Worm (Caenorhabditis elegans): ENCODE measurements around the gene scl-9.
A peak's percentile ranks its signal among the peaks of the same experiment; 100 is the strongest.

Gene scl-9

DNA sequence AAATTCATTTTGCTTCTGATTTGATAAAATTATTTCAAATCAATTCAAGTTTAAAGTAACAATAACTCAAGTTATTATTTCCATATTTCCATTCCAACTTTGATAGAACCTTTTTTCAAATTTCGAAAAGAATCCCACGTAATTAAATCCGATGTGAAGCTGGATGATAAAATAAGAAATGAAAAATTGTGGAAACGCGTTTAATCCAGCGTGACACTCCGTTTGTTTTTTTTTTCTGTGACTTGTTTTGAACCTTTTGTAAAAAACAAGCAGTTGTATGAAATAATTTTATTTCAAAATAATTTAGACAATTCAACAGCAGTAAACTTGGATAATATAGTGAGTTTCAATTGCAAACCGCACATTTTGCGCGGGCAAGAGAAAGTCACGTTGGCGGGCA is 5.6 kb downstream of the scl-9 start, which contains the start of gene F49E11.7:
Gene F49E11.7 (plus strand): TSS at position 301 of the 400 bp plus-strand sequence.
- TF ChIP-seq Y53G8AR.9 (GFP tag; conservative IDR thresholded peaks at IDR 0.05), result no peak
- TF ChIP-seq snpc-1.1 (tag; optimal IDR thresholded peaks at IDR 0.05; ENCODE audit: insufficient read depth), result no peak
- no peak for TF ChIP-seq aptf-2 (GFP tag; conservative IDR thresholded peaks at IDR 0.05)
- TF ChIP-seq egrh-3 (GFP tag; IDR thresholded peaks at IDR 0.05), result no peak
- no peak for TF ChIP-seq ztf-22 (GFP tag; optimal IDR thresholded peaks at IDR 0.05)
- no peak for TF ChIP-seq B0019.2 (GFP tag; conservative IDR thresholded peaks at IDR 0.05)
- TF ChIP-seq lin-54 (GFP tag; optimal IDR thresholded peaks at IDR 0.05), result no peak

DNA sequence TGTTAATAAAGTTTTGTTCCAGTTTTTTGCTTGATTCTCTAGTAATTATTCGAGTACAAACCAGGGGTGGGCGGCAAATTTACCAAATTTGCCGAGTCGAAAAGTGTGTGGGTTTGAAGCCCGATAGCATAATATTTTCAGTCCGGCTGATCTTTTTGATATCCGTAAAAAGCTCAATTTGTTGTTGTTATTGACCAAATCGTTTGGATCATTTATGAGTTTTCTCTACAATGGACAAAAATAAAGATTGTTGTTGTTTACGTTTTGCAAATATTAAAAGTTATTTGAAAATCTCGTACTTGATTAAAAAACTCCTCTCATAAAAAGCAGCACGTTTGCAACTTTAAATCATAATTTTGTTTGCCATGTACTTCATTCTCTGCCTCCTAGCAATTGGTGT is 9.1 kb downstream of the scl-9 start, which contains the start of gene scl-1:
Gene scl-1 (plus strand): TSS at position 301 of the 400 bp plus-strand sequence.
- TF ChIP-seq ceh-58 (GFP tag; IDR thresholded peaks at IDR 0.05), result no peak
- no peak for TF ChIP-seq bed-2 (GFP tag; IDR thresholded peaks at IDR 0.05)
- TF ChIP-seq sdz-38 (tag; optimal IDR thresholded peaks at IDR 0.05), result no peak
- TF ChIP-seq F57A8.1 (GFP tag; optimal IDR thresholded peaks at IDR 0.05), result no peak
- TF ChIP-seq lsy-27 (tag; optimal IDR thresholded peaks at IDR 0.05; ENCODE audit: borderline replicate concordance, insufficient read depth), result no peak
- no peak for TF ChIP-seq ztf-18 (tag; optimal IDR thresholded peaks at IDR 0.05)
- no peak for TF ChIP-seq hlh-26 (GFP tag; conservative IDR thresholded peaks at IDR 0.05)
- TF ChIP-seq unc-130 (GFP tag; optimal IDR thresholded peaks at IDR 0.05), result no peak
- TF ChIP-seq mxl-1 (tag; optimal IDR thresholded peaks at IDR 0.05), result no peak
- no peak for TF ChIP-seq attf-5 (GFP tag; optimal IDR thresholded peaks at IDR 0.05)
- no peak for TF ChIP-seq let-607 (tag; optimal IDR thresholded peaks at IDR 0.05)
- TF ChIP-seq rpc-1 (optimal IDR thresholded peaks at IDR 0.05), result no peak
- no peak for TF ChIP-seq rpc-1 (tag; optimal IDR thresholded peaks at IDR 0.05)
- no peak for TF ChIP-seq Y95B8A.8 (GFP tag; IDR thresholded peaks at IDR 0.05)
- no peak for TF ChIP-seq akir-1 (GFP tag; optimal IDR thresholded peaks at IDR 0.05)
- TF ChIP-seq nhr-80 (tag; optimal IDR thresholded peaks at IDR 0.05), result no peak
- TF ChIP-seq dpff-1 (tag; optimal IDR thresholded peaks at IDR 0.05), result no peak
- no peak for TF ChIP-seq F10E7.11 (tag; optimal IDR thresholded peaks at IDR 0.05)
- TF ChIP-seq lag-1 (GFP tag; IDR thresholded peaks at IDR 0.05), result no peak
- no peak for TF ChIP-seq ccch-3 (GFP tag; optimal IDR thresholded peaks at IDR 0.05)
- TF ChIP-seq ceh-100 (GFP tag; IDR thresholded peaks at IDR 0.05), result no peak

DNA sequence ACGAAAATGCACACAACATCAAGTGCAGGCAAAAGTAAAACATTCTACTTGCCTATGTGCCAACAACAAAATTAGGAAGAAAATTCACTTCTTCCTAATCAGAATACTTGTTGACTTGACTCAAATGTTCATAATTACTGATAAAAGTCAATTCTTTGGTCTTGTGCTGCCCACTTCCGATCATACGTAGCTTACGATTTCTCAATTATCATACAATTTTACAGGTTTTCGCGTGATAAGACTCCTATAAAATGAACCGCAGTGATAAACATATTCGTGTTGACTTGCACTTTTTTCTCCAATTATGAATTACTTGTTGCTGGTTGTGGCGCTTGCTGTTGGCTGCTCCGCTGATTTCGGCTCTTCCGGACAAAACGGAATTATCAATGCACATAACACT is 10.5 kb downstream of the scl-9 start, which contains the start of gene scl-2:
Gene scl-2 (plus strand): TSS at position 293 of the 400 bp plus-strand sequence.
- TF ChIP-seq ztf-26 (tag; optimal IDR thresholded peaks at IDR 0.05) (no peak), nhr-80 (tag; optimal IDR thresholded peaks at IDR 0.05) (peak; percentile 80), lin-35 (GFP tag; optimal IDR thresholded peaks at IDR 0.05) (no peak), C17E4.6 (GFP tag; IDR thresholded peaks at IDR 0.05) (no peak), ceh-91 (GFP tag; IDR thresholded peaks at IDR 0.05) (no peak), dox-1 (GFP tag; IDR thresholded peaks at IDR 0.05) (peak; percentile 15; the same call in 1 of the 2 replicates), pha-4 (tag; optimal IDR thresholded peaks at IDR 0.05) (peak; percentile 74), nfya-2 (GFP tag; IDR thresholded peaks at IDR 0.05) (no peak), athp-1 (tag; optimal IDR thresholded peaks at IDR 0.05) (no peak), dpl-1 (GFP tag; optimal IDR thresholded peaks at IDR 0.05) (no peak), tbp1 (GFP tag; optimal IDR thresholded peaks at IDR 0.05) (no peak), unc-130 (GFP tag; optimal IDR thresholded peaks at IDR 0.05) (no peak), zfh-2 (GFP tag; conservative IDR thresholded peaks at IDR 0.05) (no peak), madf-3 (GFP tag; IDR thresholded peaks at IDR 0.05) (no peak), T07F8.4 (tag; optimal IDR thresholded peaks at IDR 0.05) (no peak)

Data from whole organism, young adult.